Fruit fly (Drosophila melanogaster) S2 (cell line): ENCODE results near the gene Nop56.

Source experiments
- CG8478 ChIP-seq: fragments of >200 bp; optimal IDR thresholded peaks from 2 replicates; lab custom pipeline; 2018
- CTCF ChIP-seq, 2 experiments: fragments of >200 bp; optimal IDR thresholded peaks; 2 replicates each; lab custom pipeline; 2018

- TF ChIP-seq CG8478 (lab: Kevin White, UChicago), result no peak
- no peak for TF ChIP-seq CTCF (optimal IDR thresholded peaks at IDR 0.05; lab: Kevin White, UChicago)
Measured at dm6 chr3R:22423996-22424395, 3.1 kb upstream of the Nop56 start.
